Worm (Caenorhabditis elegans) whole organism, young adult: ENCODE results near the gene ddx-46.

Experiments
- D2030.7 ChIP-seq: fragments of 200-800 bp; sonication (Bioruptor generic); IDR thresholded peaks from 2 replicates; pipeline ENCODE4 v1.3.6; 2022; ENCODE audit warnings: missing genetic modification reagents, missing genetic modification characterization, missing compliant biosample characterization
- F39B2.1 ChIP-seq: fragments of 200-800 bp; sonication (Bioruptor generic); IDR thresholded peaks from 2 replicates; pipeline ENCODE4 v1.3.6; 2022; ENCODE audit warnings: missing genetic modification reagents, missing genetic modification characterization, missing compliant biosample characterization
- F49E8.2 ChIP-seq: sonication (generic microtip); optimal IDR thresholded peaks from 3 replicates; lab custom pipeline; 2017; ENCODE audit warnings: missing genetic modification characterization, mild to moderate bottlenecking, missing compliant biosample characterization, antibody characterized with exemption, moderate library complexity; ENCODE audit not compliant: insufficient read depth
- F57C9.4 ChIP-seq: sonication (generic microtip); optimal IDR thresholded peaks from 2 replicates; lab custom pipeline; 2017; ENCODE audit warnings: mild to moderate bottlenecking, missing genetic modification characterization, missing compliant biosample characterization
- K11D2.4 ChIP-seq: fragments of 200-800 bp; sonication (Bioruptor generic); IDR thresholded peaks from 2 replicates; pipeline ENCODE4 v1.3.6; 2022; ENCODE audit warnings: missing genetic modification reagents, missing genetic modification characterization, missing compliant biosample characterization
- Y53F4B.3 ChIP-seq: fragments of 200-800 bp; sonication (Bioruptor generic); IDR thresholded peaks from 2 replicates; pipeline ENCODE4 v1.3.6; 2022; ENCODE audit warnings: missing genetic modification reagents, missing genetic modification characterization, missing compliant biosample characterization
- Y53G8AR.9 ChIP-seq: fragments of 200-800 bp; sonication (Bioruptor generic); conservative IDR thresholded peaks from 2 replicates; pipeline ENCODE4 v1.3.6; 2022; ENCODE audit warnings: missing genetic modification reagents, missing genetic modification characterization, missing compliant biosample characterization
- Y56A3A.18 ChIP-seq: fragments of 200-800 bp; sonication (Bioruptor generic); IDR thresholded peaks from 2 replicates; pipeline ENCODE4 v1.3.6; 2022; ENCODE audit warnings: missing genetic modification reagents, missing genetic modification characterization, missing compliant biosample characterization
- Y95B8A.8 ChIP-seq: fragments of 200-800 bp; sonication (Bioruptor generic); IDR thresholded peaks from 2 replicates; pipeline ENCODE4 v1.3.6; 2022; ENCODE audit warnings: missing genetic modification reagents, missing genetic modification characterization, missing compliant biosample characterization
- akir-1 ChIP-seq: fragments of 200-800 bp; sonication (Bioruptor generic); optimal IDR thresholded peaks from 2 replicates; lab custom pipeline; 2018; ENCODE audit warnings: mild to moderate bottlenecking, missing genetic modification characterization, moderate library complexity, missing compliant biosample characterization
- atf-7 ChIP-seq: sonication (generic microtip); optimal IDR thresholded peaks from 2 replicates; lab custom pipeline; 2017; ENCODE audit warnings: mild to moderate bottlenecking, missing genetic modification characterization, missing compliant biosample characterization
- bed-2 ChIP-seq: fragments of 200-800 bp; sonication (Bioruptor generic); IDR thresholded peaks from 2 replicates; pipeline ENCODE4 v1.3.6; 2022; ENCODE audit warnings: missing genetic modification reagents, missing genetic modification characterization, missing compliant biosample characterization
- ccch-3 ChIP-seq: fragments of 200-800 bp; sonication (Bioruptor generic); optimal IDR thresholded peaks from 2 replicates; lab custom pipeline; 2018; ENCODE audit warnings: mild to moderate bottlenecking, missing genetic modification characterization, missing compliant biosample characterization
- cebp-1 ChIP-seq, 2 experiments: fragments of 200-800 bp in 1 of 2; sonication (Bioruptor generic) in 1 of 2; sonication (generic microtip) in 1 of 2; IDR thresholded peaks in 1 of 2; optimal IDR thresholded peaks in 1 of 2; 2 replicates each; pipeline versions ENCODE4 v1.3.6 to Lab custom; 2017 to 2022; ENCODE audit warnings: missing compliant biosample characterization in 2 of 2, missing genetic modification characterization in 2 of 2, mild to moderate bottlenecking in 1 of 2, missing genetic modification reagents in 1 of 2, moderate library complexity in 1 of 2
- ceh-100 ChIP-seq: fragments of 200-800 bp; sonication (Bioruptor generic); IDR thresholded peaks from 2 replicates; pipeline ENCODE4 v1.3.6; 2022; ENCODE audit warnings: missing genetic modification reagents, missing genetic modification characterization, missing compliant biosample characterization
- ceh-58 ChIP-seq: fragments of 200-800 bp; sonication (Bioruptor generic); IDR thresholded peaks from 2 replicates; pipeline ENCODE4 v1.3.6; 2022; ENCODE audit warnings: missing genetic modification characterization, missing compliant biosample characterization
- dpff-1 ChIP-seq: sonication (generic microtip); optimal IDR thresholded peaks from 2 replicates; lab custom pipeline; 2017; ENCODE audit warnings: mild to moderate bottlenecking, missing genetic modification characterization, missing compliant biosample characterization
- egl-44 ChIP-seq: fragments of 200-800 bp; sonication (Bioruptor generic); IDR thresholded peaks from 2 replicates; pipeline ENCODE4 v1.3.6; 2022; ENCODE audit warnings: missing genetic modification reagents, missing genetic modification characterization, missing compliant biosample characterization
- ekl-4 ChIP-seq: fragments of 200-800 bp; sonication (Bioruptor generic); IDR thresholded peaks from 2 replicates; pipeline ENCODE4 v1.3.6; 2022; ENCODE audit warnings: missing genetic modification reagents, missing genetic modification characterization, missing compliant biosample characterization
- him-1 ChIP-seq: sonication (generic microtip); optimal IDR thresholded peaks from 2 replicates; lab custom pipeline; 2016; ENCODE audit warnings: missing genotype, missing genetic modification reagents, missing genetic modification characterization, missing compliant biosample characterization
- hrde-1 ChIP-seq: sonication (generic microtip); optimal IDR thresholded peaks from 2 replicates; lab custom pipeline; 2016; ENCODE audit warnings: missing genetic modification characterization, mild to moderate bottlenecking, missing compliant biosample characterization, moderate library complexity, missing genotype, missing genetic modification reagents, borderline replicate concordance
- lag-1 ChIP-seq: fragments of 200-800 bp; sonication (Bioruptor generic); IDR thresholded peaks from 2 replicates; pipeline ENCODE4 v1.3.6; 2022; ENCODE audit warnings: missing genetic modification reagents, missing genetic modification characterization, missing compliant biosample characterization
- lin-26 ChIP-seq: fragments of 200-800 bp; sonication (Bioruptor generic); IDR thresholded peaks from 2 replicates; pipeline ENCODE4 v1.3.6; 2022; ENCODE audit warnings: missing genetic modification reagents, missing genetic modification characterization, missing compliant biosample characterization
- lin-35 ChIP-seq, 3 experiments: fragments of 150-350 bp in 2 of 3; sonication (generic microtip) in 1 of 3; optimal IDR thresholded peaks; 2 replicates each; lab custom pipeline; 2014 to 2018; ENCODE audit warnings: missing biosample characterization in 3 of 3, missing genetic modification characterization in 3 of 3, missing genetic modification reagents in 3 of 3
- lin-54 ChIP-seq: fragments of 200-800 bp; sonication (Bioruptor generic); optimal IDR thresholded peaks from 2 replicates; lab custom pipeline; 2018; ENCODE audit warnings: mild to moderate bottlenecking, missing genetic modification characterization, missing compliant biosample characterization
- lsl-1 ChIP-seq: fragments of 200-800 bp; sonication (Bioruptor generic); optimal IDR thresholded peaks from 2 replicates; lab custom pipeline; 2018; ENCODE audit warnings: mild to moderate bottlenecking, missing genetic modification characterization, moderate library complexity, missing compliant biosample characterization
- lsy-27 ChIP-seq: sonication (generic microtip); optimal IDR thresholded peaks from 2 replicates; lab custom pipeline; 2017; ENCODE audit warnings: missing genetic modification characterization, mild to moderate bottlenecking, missing compliant biosample characterization, antibody characterized with exemption, missing genotype, borderline replicate concordance; ENCODE audit not compliant: insufficient read depth
- madf-10 ChIP-seq: sonication (generic microtip); optimal IDR thresholded peaks from 2 replicates; lab custom pipeline; 2016; ENCODE audit warnings: mild to moderate bottlenecking, missing genetic modification characterization, missing compliant biosample characterization
- madf-3 ChIP-seq: fragments of 200-800 bp; sonication (Bioruptor generic); IDR thresholded peaks from 2 replicates; pipeline ENCODE4 v1.3.6; 2022; ENCODE audit warnings: missing genetic modification reagents, missing genetic modification characterization, missing compliant biosample characterization
- mcd-1 ChIP-seq: fragments of 200-800 bp; sonication (Bioruptor generic); IDR thresholded peaks from 2 replicates; pipeline ENCODE4 v1.3.6; 2022; ENCODE audit warnings: missing genetic modification reagents, missing genetic modification characterization, missing compliant biosample characterization
- mel-28 ChIP-seq: sonication (generic microtip); optimal IDR thresholded peaks from 2 replicates; lab custom pipeline; 2016; ENCODE audit warnings: borderline replicate concordance, mild to moderate bottlenecking, missing genetic modification characterization, missing compliant biosample characterization
- mes-4 ChIP-seq: sonication (generic microtip); optimal IDR thresholded peaks from 2 replicates; lab custom pipeline; 2016; ENCODE audit warnings: missing genotype, missing genetic modification characterization, missing compliant biosample characterization
- nfya-1 ChIP-seq: sonication (generic microtip); optimal IDR thresholded peaks from 2 replicates; lab custom pipeline; 2017; ENCODE audit warnings: antibody characterized with exemption, missing compliant biosample characterization, missing genetic modification characterization, borderline replicate concordance; ENCODE audit not compliant: insufficient read depth
- nhr-27 ChIP-seq: fragments of 200-800 bp; sonication (Bioruptor generic); optimal IDR thresholded peaks from 2 replicates; lab custom pipeline; 2018; ENCODE audit warnings: mild to moderate bottlenecking, missing genetic modification characterization, moderate library complexity, missing compliant biosample characterization
- pha-4 ChIP-seq: fragments of 150-350 bp; sonication (generic microtip); optimal IDR thresholded peaks from 2 replicates; lab custom pipeline; 2014; ENCODE audit warnings: missing biosample characterization, missing genetic modification reagents, missing genetic modification characterization
- rcor-1 ChIP-seq: fragments of 200-800 bp; sonication (Bioruptor generic); IDR thresholded peaks from 2 replicates; pipeline ENCODE4 v1.3.6; 2022; ENCODE audit warnings: missing genetic modification reagents, missing genetic modification characterization, missing compliant biosample characterization
- repo-1 ChIP-seq: sonication (generic microtip); optimal IDR thresholded peaks from 2 replicates; lab custom pipeline; 2017; ENCODE audit warnings: mild to moderate bottlenecking, missing genetic modification characterization, missing compliant biosample characterization
- sdz-38 ChIP-seq: sonication (generic microtip); optimal IDR thresholded peaks from 2 replicates; lab custom pipeline; 2016; ENCODE audit warnings: missing genotype, missing genetic modification characterization, missing compliant biosample characterization
- snpc-1.3 ChIP-seq: sonication (generic microtip); optimal IDR thresholded peaks from 2 replicates; lab custom pipeline; 2017; ENCODE audit warnings: missing genetic modification characterization, mild to moderate bottlenecking, missing compliant biosample characterization, antibody characterized with exemption, moderate library complexity, missing genotype, missing genetic modification reagents; ENCODE audit not compliant: insufficient read depth
- tbx-9 ChIP-seq: sonication (generic microtip); optimal IDR thresholded peaks from 2 replicates; lab custom pipeline; 2016; ENCODE audit warnings: borderline replicate concordance, missing genetic modification characterization, inconsistent platforms, missing compliant biosample characterization
- unc-62 ChIP-seq: fragments of 150-350 bp; optimal IDR thresholded peaks from 2 replicates; lab custom pipeline; 2014; ENCODE audit warnings: missing biosample characterization, missing genetic modification reagents, missing genetic modification characterization
- ztf-18 ChIP-seq: sonication (generic microtip); optimal IDR thresholded peaks from 2 replicates; lab custom pipeline; 2016; ENCODE audit warnings: missing genotype, mild to moderate bottlenecking, missing genetic modification characterization, missing compliant biosample characterization
- ztf-28 ChIP-seq: fragments of 200-800 bp; sonication (Bioruptor generic); IDR thresholded peaks from 2 replicates; pipeline ENCODE4 v1.3.6; 2022; ENCODE audit warnings: missing genetic modification reagents, missing genetic modification characterization, missing compliant biosample characterization
- ztf-3 ChIP-seq: fragments of 200-800 bp; sonication (Bioruptor generic); optimal IDR thresholded peaks from 2 replicates; lab custom pipeline; 2018; ENCODE audit warnings: mild to moderate bottlenecking, missing genetic modification characterization, missing compliant biosample characterization
- ztf-6 ChIP-seq: fragments of 200-800 bp; sonication (Bioruptor generic); IDR thresholded peaks from 2 replicates; pipeline ENCODE4 v1.3.6; 2022; ENCODE audit warnings: missing genetic modification reagents, missing genetic modification characterization, missing compliant biosample characterization

ddx-46 gene

DNA sequence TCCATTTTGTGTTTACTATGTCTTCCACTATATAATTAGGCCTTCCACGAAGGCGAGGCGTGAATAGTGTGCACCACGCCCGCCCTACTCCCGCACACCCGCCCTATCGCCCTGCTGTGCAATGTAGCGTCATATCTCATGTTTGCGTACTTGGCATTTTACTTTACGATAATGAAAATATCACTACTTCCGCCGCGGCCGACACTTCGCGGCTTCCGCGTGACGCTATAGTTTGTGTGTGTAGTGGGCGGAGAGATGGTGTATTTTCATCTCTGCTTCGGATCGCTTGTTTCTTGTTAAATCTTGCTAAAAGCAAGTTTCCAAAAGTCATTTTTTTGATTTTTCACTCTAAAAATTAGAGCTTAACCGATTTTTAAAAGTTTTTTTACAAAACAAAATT is 49.0 kb downstream of the ddx-46 start (continued):
- TF ChIP-seq D2030.7 (peak; percentile 33; the same call in 1 of the 2 replicates), K11D2.4 (GFP tag; lab: Robert Waterston, UW) (no peak), madf-3 (GFP tag; lab: Robert Waterston, UW) (no peak), atf-7 (tag; lab: Kevin White, UChicago) (no peak), dpff-1 (tag; lab: Kevin White, UChicago) (no peak), F49E8.2 (no peak), Y53G8AR.9 (GFP tag; lab: Robert Waterston, UW) (no peak), ccch-3 (GFP tag; lab: Kevin White, UChicago) (no peak), nfya-1 (no peak), lag-1 (GFP tag; lab: Robert Waterston, UW) (no peak), ceh-100 (GFP tag; lab: Robert Waterston, UW) (no peak), cebp-1 (GFP tag; IDR thresholded peaks at IDR 0.05; lab: Robert Waterston, UW) (no peak), cebp-1 (tag; optimal IDR thresholded peaks at IDR 0.05; lab: Kevin White, UChicago) (no peak), madf-10 (tag; lab: Kevin White, UChicago) (no peak), lin-54 (GFP tag; lab: Kevin White, UChicago) (peak; percentile 25), rcor-1 (no peak; the same call in 1 of the 2 replicates), lsl-1 (GFP tag; lab: Kevin White, UChicago) (peak; percentile 51), nhr-27 (tag; lab: Kevin White, UChicago) (no peak), snpc-1.3 (tag; lab: Kevin White, UChicago) (no peak), hrde-1 (tag; lab: Kevin White, UChicago) (no peak), ceh-58 (no peak), ztf-28 (GFP tag; lab: Robert Waterston, UW) (no peak), mcd-1 (GFP tag; lab: Robert Waterston, UW) (peak; percentile 42; the same call in 1 of the 2 replicates), ztf-6 (GFP tag; lab: Robert Waterston, UW) (no peak), ztf-18 (tag; lab: Kevin White, UChicago) (no peak), sdz-38 (tag; lab: Kevin White, UChicago) (no peak), lsy-27 (tag; lab: Kevin White, UChicago) (no peak), Y56A3A.18 (GFP tag; lab: Robert Waterston, UW) (no peak), akir-1 (no peak), lin-35 (GFP tag; optimal IDR thresholded peaks at IDR 0.05; lab: Kevin White, UChicago) (no peak), Y95B8A.8 (GFP tag; lab: Robert Waterston, UW) (no peak), Y53F4B.3 (GFP tag; lab: Robert Waterston, UW) (no peak), tbx-9 (no peak), pha-4 (tag; lab: Kevin White, UChicago) (no peak), lin-26 (no peak), repo-1 (tag; lab: Kevin White, UChicago) (peak; percentile 19), him-1 (tag; lab: Kevin White, UChicago) (peak; percentile 6), mes-4 (tag; lab: Kevin White, UChicago) (no peak), ekl-4 (GFP tag; lab: Robert Waterston, UW) (no peak), unc-62 (no peak), mel-28 (tag; lab: Kevin White, UChicago) (no peak), F57C9.4 (no peak), egl-44 (GFP tag; lab: Robert Waterston, UW) (no peak), bed-2 (GFP tag; lab: Robert Waterston, UW) (no peak), F39B2.1 (GFP tag; lab: Robert Waterston, UW) (no peak), ztf-3 (GFP tag; lab: Kevin White, UChicago) (no peak)
